Worm (Caenorhabditis elegans) whole organism, L2 larva: Measurements from ENCODE around the gene set-4.

Source experiments
- C34F6.9 ChIP-seq: fragments of 150-350 bp; optimal IDR thresholded peaks from 2 replicates; lab custom pipeline; 2014; ENCODE audit warnings: missing biosample characterization, missing genetic modification characterization
- F13H6.1 ChIP-seq: sonication (generic microtip); optimal IDR thresholded peaks from 2 replicates; lab custom pipeline; 2016; ENCODE audit warnings: missing genetic modification characterization, missing compliant biosample characterization
- R02D3.7 ChIP-seq: fragments of 150-350 bp; optimal IDR thresholded peaks from 2 replicates; lab custom pipeline; 2014; ENCODE audit warnings: missing biosample characterization, missing genetic modification characterization
- ZK546.5 ChIP-seq: sonication (generic microtip); optimal IDR thresholded peaks from 2 replicates; lab custom pipeline; 2017; ENCODE audit warnings: missing biosample characterization, missing genetic modification characterization
- aly-2 ChIP-seq: fragments of 150-350 bp; optimal IDR thresholded peaks from 2 replicates; lab custom pipeline; 2014; ENCODE audit warnings: missing biosample characterization, missing genetic modification characterization
- ama-1 ChIP-seq: fragments of 150-350 bp; optimal IDR thresholded peaks from 2 replicates; lab custom pipeline; 2018; ENCODE audit warnings: inconsistent platforms
- blmp-1 ChIP-seq: sonication (generic microtip); optimal IDR thresholded peaks from 2 replicates; lab custom pipeline; 2017; ENCODE audit warnings: missing genetic modification characterization, mild to moderate bottlenecking, missing compliant biosample characterization, antibody characterized with exemption, moderate library complexity; ENCODE audit not compliant: insufficient read depth
- ceh-16 ChIP-seq: fragments of 150-350 bp; optimal IDR thresholded peaks from 2 replicates; lab custom pipeline; 2014; ENCODE audit warnings: missing biosample characterization, missing genetic modification characterization
- dmd-4 ChIP-seq: sonication (generic microtip); optimal IDR thresholded peaks from 2 replicates; lab custom pipeline; 2017; ENCODE audit warnings: missing biosample characterization, missing genetic modification characterization
- elt-1 ChIP-seq: fragments of 150-350 bp; optimal IDR thresholded peaks from 2 replicates; lab custom pipeline; 2014; ENCODE audit warnings: missing biosample characterization, missing genetic modification characterization
- elt-3 ChIP-seq: sonication (generic microtip); optimal IDR thresholded peaks from 2 replicates; lab custom pipeline; 2017; ENCODE audit warnings: missing biosample characterization, missing genetic modification characterization
- fos-1 ChIP-seq: fragments of 150-350 bp; optimal IDR thresholded peaks from 2 replicates; lab custom pipeline; 2014; ENCODE audit warnings: missing biosample characterization, missing genetic modification characterization
- lin-11 ChIP-seq: fragments of 150-350 bp; sonication (generic microtip); optimal IDR thresholded peaks from 2 replicates; lab custom pipeline; 2014; ENCODE audit warnings: missing biosample characterization, missing genetic modification characterization, inconsistent platforms, mixed read lengths
- lin-39 ChIP-seq: fragments of 150-350 bp; optimal IDR thresholded peaks from 2 replicates; lab custom pipeline; 2014; ENCODE audit warnings: missing biosample characterization, missing genetic modification reagents, missing genetic modification characterization
- lsy-2 ChIP-seq, 2 experiments: fragments of 150-350 bp in 1 of 2; sonication (generic microtip) in 1 of 2; optimal IDR thresholded peaks; 2 replicates each; lab custom pipeline; 2014 to 2017; ENCODE audit warnings: missing biosample characterization in 2 of 2, missing genetic modification characterization in 2 of 2
- mbf-1 ChIP-seq: sonication (generic microtip); optimal IDR thresholded peaks from 2 replicates; lab custom pipeline; 2017; ENCODE audit warnings: missing biosample characterization, missing genetic modification characterization
- mdl-1 ChIP-seq, 2 experiments: fragments of 150-350 bp in 1 of 2; sonication (generic microtip) in 1 of 2; optimal IDR thresholded peaks; 2 replicates each; lab custom pipeline; 2017; ENCODE audit warnings: missing biosample characterization in 2 of 2, missing genetic modification characterization in 2 of 2
- nhr-11 ChIP-seq: fragments of 150-350 bp; optimal IDR thresholded peaks from 2 replicates; lab custom pipeline; 2014; ENCODE audit warnings: missing biosample characterization, missing genetic modification characterization
- nhr-129 ChIP-seq: fragments of 150-350 bp; optimal IDR thresholded peaks from 2 replicates; lab custom pipeline; 2014; ENCODE audit warnings: missing biosample characterization, missing genetic modification characterization
- nhr-21 ChIP-seq: fragments of 150-350 bp; optimal IDR thresholded peaks from 2 replicates; lab custom pipeline; 2014; ENCODE audit warnings: missing biosample characterization, missing genetic modification characterization
- nhr-23 ChIP-seq: fragments of 150-350 bp; optimal IDR thresholded peaks from 2 replicates; lab custom pipeline; 2014; ENCODE audit warnings: missing biosample characterization, missing genetic modification reagents, missing genetic modification characterization
- nhr-237 ChIP-seq: fragments of 150-350 bp; optimal IDR thresholded peaks from 2 replicates; lab custom pipeline; 2014; ENCODE audit warnings: missing biosample characterization, missing genetic modification characterization
- nhr-25 ChIP-seq: fragments of 150-350 bp; sonication (generic microtip); optimal IDR thresholded peaks from 3 replicates; lab custom pipeline; 2014; ENCODE audit warnings: missing biosample characterization, missing genetic modification characterization
- nhr-77 ChIP-seq: fragments of 150-350 bp; optimal IDR thresholded peaks from 2 replicates; lab custom pipeline; 2014; ENCODE audit warnings: missing biosample characterization, missing genetic modification characterization
- sem-4 ChIP-seq: fragments of 150-350 bp; optimal IDR thresholded peaks from 2 replicates; lab custom pipeline; 2014; ENCODE audit warnings: missing biosample characterization, missing genetic modification reagents, missing genetic modification characterization
- skn-1 ChIP-seq: sonication (generic microtip); optimal IDR thresholded peaks from 2 replicates; lab custom pipeline; 2017; ENCODE audit warnings: missing biosample characterization, missing genetic modification characterization
- sma-3 ChIP-seq: sonication (generic microtip); optimal IDR thresholded peaks from 2 replicates; lab custom pipeline; 2016; ENCODE audit warnings: missing genetic modification reagents, missing genetic modification characterization, missing compliant biosample characterization
- sma-9 ChIP-seq, 2 experiments: fragments of 150-350 bp in 1 of 2; sonication (generic microtip) in 1 of 2; optimal IDR thresholded peaks; 2 replicates each; lab custom pipeline; 2014 to 2016; ENCODE audit warnings: missing genetic modification characterization in 2 of 2, mild to moderate bottlenecking in 1 of 2, missing biosample characterization in 1 of 2, missing compliant biosample characterization in 1 of 2, missing genetic modification reagents in 1 of 2, moderate library complexity in 1 of 2
- snpc-4 ChIP-seq: fragments of 150-350 bp; optimal IDR thresholded peaks from 2 replicates; lab custom pipeline; 2014; ENCODE audit warnings: missing biosample characterization, missing genetic modification characterization
- unc-39 ChIP-seq: fragments of 150-350 bp; optimal IDR thresholded peaks from 2 replicates; lab custom pipeline; 2014; ENCODE audit warnings: missing biosample characterization, missing genetic modification characterization
- ztf-1 ChIP-seq: fragments of 200-800 bp; sonication (Bioruptor generic); conservative IDR thresholded peaks from 2 replicates; pipeline ENCODE4 v1.3.6; 2022; ENCODE audit warnings: missing genetic modification characterization, missing compliant biosample characterization
- ztf-4 ChIP-seq: fragments of 150-350 bp; optimal IDR thresholded peaks from 2 replicates; lab custom pipeline; 2014; ENCODE audit warnings: missing biosample characterization, missing genetic modification characterization

set-4 gene

ce11 chrII:6306125-6306524 is 25.0 kb downstream of the set-4 start, which contains the start of gene C29F5.8:
TSS of gene C29F5.8 (plus strand) at chrII:6306425.
- TF ChIP-seq nhr-11 (tag; lab: Kevin White, UChicago) (no peak), nhr-129 (no peak), ZK546.5 (tag; lab: Kevin White, UChicago) (no peak), nhr-25 (no peak), ceh-16 (tag; lab: Kevin White, UChicago) (no peak), nhr-21 (tag; lab: Kevin White, UChicago) (no peak), R02D3.7 (tag; lab: Kevin White, UChicago) (no peak), elt-1 (no peak), lin-11 (tag; lab: Kevin White, UChicago) (no peak), skn-1 (tag; lab: Kevin White, UChicago) (no peak), sma-9 (GFP tag; optimal IDR thresholded peaks at IDR 0.05; lab: Kevin White, UChicago) (no peak), sma-9 (tag; optimal IDR thresholded peaks at IDR 0.05; lab: Kevin White, UChicago) (no peak)
- TF ChIP-seq, all 48 proteins: peak for 0

ce11 chrII:6303209-6303740 is 27.9 kb downstream of the set-4 start, which contains the start of gene C29F5.1:
TSS of gene C29F5.1 (plus strand) at chrII:6303525.
- no peak for TF ChIP-seq nhr-77 (tag; lab: Kevin White, UChicago)
- TF ChIP-seq skn-1 (tag; lab: Kevin White, UChicago): no peak
- TF ChIP-seq mbf-1 (tag; lab: Kevin White, UChicago): no peak
- no peak for TF ChIP-seq elt-3 (tag; lab: Kevin White, UChicago)
- TF ChIP-seq F13H6.1: peak; percentile 11
- no peak for TF ChIP-seq nhr-237 (tag; lab: Kevin White, UChicago)
- no peak for TF ChIP-seq lin-39 (tag; lab: Kevin White, UChicago)
- no peak for TF ChIP-seq lin-11 (tag; lab: Kevin White, UChicago)
- TF ChIP-seq blmp-1: no peak
- TF ChIP-seq nhr-129: peak; percentile 46
- peak; percentile 6 for TF ChIP-seq sma-9 (GFP tag; optimal IDR thresholded peaks at IDR 0.05; lab: Kevin White, UChicago)
- no peak for TF ChIP-seq sma-9 (tag; optimal IDR thresholded peaks at IDR 0.05; lab: Kevin White, UChicago)
- no peak for TF ChIP-seq ztf-4 (tag; lab: Kevin White, UChicago)
- TF ChIP-seq lsy-2 (tag; optimal IDR thresholded peaks at IDR 0.05; lab: Kevin White, UChicago): no peak
- TF ChIP-seq nhr-21 (tag; lab: Kevin White, UChicago): no peak
- TF ChIP-seq snpc-4 (tag; lab: Kevin White, UChicago): no peak
- TF ChIP-seq ztf-1: no peak
- TF ChIP-seq sma-3 (GFP tag; lab: Kevin White, UChicago): no peak

ce11 chrII:6294261-6294660 is 36.9 kb downstream of the set-4 start, which contains the start of gene mps-1:
TSS of gene mps-1 (minus strand) at chrII:6294361.
- TF ChIP-seq nhr-23 (tag; lab: Kevin White, UChicago) (no peak), unc-39 (tag; lab: Kevin White, UChicago) (no peak), nhr-21 (tag; lab: Kevin White, UChicago) (no peak), R02D3.7 (tag; lab: Kevin White, UChicago) (no peak), mbf-1 (tag; lab: Kevin White, UChicago) (no peak), lin-39 (tag; lab: Kevin White, UChicago) (no peak), lin-11 (tag; lab: Kevin White, UChicago) (no peak), snpc-4 (tag; lab: Kevin White, UChicago) (no peak), sma-9 (GFP tag; optimal IDR thresholded peaks at IDR 0.05; lab: Kevin White, UChicago) (no peak), sma-9 (tag; optimal IDR thresholded peaks at IDR 0.05; lab: Kevin White, UChicago) (no peak), ama-1 (lab: Kevin White, UChicago) (no peak)

ce11 chrII:6292527-6292926 is 38.6 kb downstream of the set-4 start, which contains the start of gene nyn-3:
TSS of gene nyn-3 (minus strand) at chrII:6292627.
- TF ChIP-seq dmd-4 (tag; lab: Kevin White, UChicago) (no peak), skn-1 (tag; lab: Kevin White, UChicago) (no peak), C34F6.9 (no peak), sem-4 (no peak), mbf-1 (tag; lab: Kevin White, UChicago) (no peak), nhr-21 (tag; lab: Kevin White, UChicago) (no peak), mdl-1 (tag; optimal IDR thresholded peaks at IDR 0.05; lab: Kevin White, UChicago) (no peak)

- no peak for TF ChIP-seq mbf-1 (tag; lab: Kevin White, UChicago)
- TF ChIP-seq lsy-2 (tag; optimal IDR thresholded peaks at IDR 0.05; lab: Kevin White, UChicago): peak in 1 of 2 experiments; percentile 52
- TF ChIP-seq C34F6.9: peak; percentile 47
- TF ChIP-seq aly-2 (tag; lab: Kevin White, UChicago): no peak
- TF ChIP-seq nhr-129: peak; percentile 53
- peak; percentile 63 for TF ChIP-seq sma-9 (GFP tag; optimal IDR thresholded peaks at IDR 0.05; lab: Kevin White, UChicago)
- no peak for TF ChIP-seq sma-9 (tag; optimal IDR thresholded peaks at IDR 0.05; lab: Kevin White, UChicago)
- TF ChIP-seq fos-1 (tag; lab: Kevin White, UChicago): peak; percentile 41
- TF ChIP-seq F13H6.1: peak; percentile 63
- peak; percentile 23 for TF ChIP-seq blmp-1
Observed at ce11 chrII:6290047-6290582, 41.0 kb downstream of the set-4 start, which contains the start of gene upb-1. TSS of gene upb-1 (minus strand) at chrII:6290097.
